Worm (Caenorhabditis elegans): Measurements from ENCODE around the gene T18D3.1.

Gene T18D3.1

DNA sequence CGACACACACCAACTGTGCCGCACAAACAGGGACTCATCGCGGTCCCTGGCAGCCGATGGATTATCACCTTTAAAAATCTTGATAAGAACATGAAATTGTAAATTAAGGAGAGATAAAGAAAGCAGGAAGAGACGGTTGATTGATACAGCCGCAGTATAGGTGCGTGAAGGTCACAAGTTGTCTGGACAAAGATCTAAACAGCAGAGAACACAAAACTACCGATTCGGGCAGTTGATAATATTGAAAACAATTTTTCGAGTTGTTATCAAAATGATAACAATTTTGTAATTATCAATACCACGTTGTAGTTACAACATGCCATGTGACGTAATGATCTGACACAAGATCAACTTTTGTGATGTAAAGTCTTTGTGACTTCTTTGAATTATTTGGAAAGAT is 46.2 kb downstream of the T18D3.1 start:
- no peak for TF ChIP-seq unc-62 (GFP tag; optimal IDR thresholded peaks at IDR 0.05)

DNA sequence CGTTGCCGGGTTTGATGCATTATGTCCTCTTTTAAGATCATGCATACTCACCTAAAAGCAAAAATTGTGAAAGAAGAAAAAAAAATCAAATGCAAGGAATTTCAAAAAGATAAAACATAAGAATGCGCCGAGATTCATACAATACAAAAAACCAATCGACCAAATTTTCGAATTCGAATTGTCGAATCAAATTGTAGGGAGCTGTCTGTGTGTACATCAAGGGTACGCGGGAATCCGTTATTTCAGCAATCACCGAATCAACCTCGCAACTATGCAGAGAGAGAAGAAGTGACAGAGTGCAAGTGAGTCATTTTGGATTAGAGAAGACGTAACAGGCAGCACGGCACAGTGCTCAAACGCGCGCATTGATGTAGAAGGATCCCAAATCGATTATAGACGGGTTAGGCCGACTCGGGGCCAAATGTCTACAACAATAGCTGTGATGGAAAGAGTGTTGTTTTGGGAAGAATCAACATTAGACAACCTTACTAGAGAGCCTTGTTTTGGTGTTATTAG is 48.8 kb downstream of the T18D3.1 start, which contains the start of gene sdz-19:
Gene sdz-19, minus strand, starts transcription at position 51 of the 516 bp plus-strand sequence.
- TF ChIP-seq unc-62 (GFP tag; optimal IDR thresholded peaks at IDR 0.05), result no peak

Data from whole organism, dauer.